Fruit fly (Drosophila melanogaster): ENCODE results near the gene Ipk2.

Ipk2 gene

dm6 chr2L:523165-523835, 50.8 kb downstream of the Ipk2 start (continued):
- TF ChIP-seq wek (GFP tag; optimal IDR thresholded peaks at IDR 0.05) (peak; percentile 29), E2f1 (GFP tag; IDR thresholded peaks at IDR 0.05) (0 out of 2 replicates have a peak, but pooled peaks have one; percentile 18), fd102C (GFP tag; optimal IDR thresholded peaks at IDR 0.05) (peak; percentile 51), CG43689 (GFP tag; IDR thresholded peaks at IDR 0.05) (no peak), CG9797 (GFP tag; optimal IDR thresholded peaks at IDR 0.05) (no peak), nerfin-1 (tag; optimal IDR thresholded peaks at IDR 0.05) (peak; percentile 77), CG13775 (GFP tag; optimal IDR thresholded peaks at IDR 0.05) (peak; percentile 33), row (GFP tag; IDR thresholded peaks at IDR 0.05) (peak; percentile 12; the same call in 1 of the 3 replicates), Oaz (GFP tag; IDR thresholded peaks at IDR 0.05) (no peak), sna (GFP tag; IDR thresholded peaks at IDR 0.05; ENCODE audit: partially characterized antibody) (peak; percentile 57; the same call in 1 of the 2 replicates), Deaf1 (tag; optimal IDR thresholded peaks at IDR 0.05) (peak; percentile 99), Myb (GFP tag; optimal IDR thresholded peaks at IDR 0.05) (no peak), CG12659 (GFP tag; optimal IDR thresholded peaks at IDR 0.05) (peak; percentile 15), CG6791 (GFP tag; IDR thresholded peaks at IDR 0.05; ENCODE audit: partially characterized antibody) (0 out of 3 replicates have a peak, but pooled peaks have one; percentile 64), Nf-YA (GFP tag; IDR thresholded peaks at IDR 0.05) (peak; percentile 60; the same call in 1 of the 2 replicates), ase (GFP tag; IDR thresholded peaks at IDR 0.05) (no peak), pzg (GFP tag; optimal IDR thresholded peaks at IDR 0.05) (no peak), Sox100B (GFP tag; optimal IDR thresholded peaks at IDR 0.05) (no peak), CG2129 (GFP tag; IDR thresholded peaks at IDR 0.05; ENCODE audit: partially characterized antibody) (peak; percentile 33; the same call in 1 of the 2 replicates), NfI (GFP tag; optimal IDR thresholded peaks at IDR 0.05) (peak; percentile 22), CG7987 (GFP tag; optimal IDR thresholded peaks at IDR 0.05) (peak; percentile 46), crp (GFP tag; optimal IDR thresholded peaks at IDR 0.05) (peak; percentile 16 to 81), lilli (GFP tag; optimal IDR thresholded peaks at IDR 0.05) (peak; percentile 24), slp2 (GFP tag; optimal IDR thresholded peaks at IDR 0.05) (peak; percentile 5), CG12219 (GFP tag; optimal IDR thresholded peaks at IDR 0.05) (peak; percentile 26), otp (GFP tag; IDR thresholded peaks at IDR 0.05) (0 out of 3 replicates have a peak, but pooled peaks have one; percentile 33), hbn (GFP tag; IDR thresholded peaks at IDR 0.05; ENCODE audit: partially characterized antibody) (peak; percentile 52; the same call in 1 of the 2 replicates), vvl (GFP tag; IDR thresholded peaks at IDR 0.05) (peak; percentile 59), CG6254 (GFP tag; optimal IDR thresholded peaks at IDR 0.05) (peak; percentile 25), fd64A (GFP tag; optimal IDR thresholded peaks at IDR 0.05) (peak; percentile 51), Hmr (GFP tag; optimal IDR thresholded peaks at IDR 0.05) (peak; percentile 56), sima (GFP tag; optimal IDR thresholded peaks at IDR 0.05) (no peak), crol (GFP tag; IDR thresholded peaks at IDR 0.05) (peak; percentile 56), CG18011 (GFP tag; optimal IDR thresholded peaks at IDR 0.05) (peak; percentile 13), sens-2 (GFP tag; IDR thresholded peaks at IDR 0.05) (no peak), sd (tag; optimal IDR thresholded peaks at IDR 0.05) (peak; percentile 83), CG2678 (tag; optimal IDR thresholded peaks at IDR 0.05) (peak; percentile 28), CG12744 (GFP tag; optimal IDR thresholded peaks at IDR 0.05) (peak; percentile 8), Doc2 (GFP tag; IDR thresholded peaks at IDR 0.05) (no peak), zfh1 (GFP tag; IDR thresholded peaks at IDR 0.05) (peak; percentile 59; the same call in 2 of the 3 replicates), Dad (GFP tag; optimal IDR thresholded peaks at IDR 0.05) (peak; percentile 25), bcd (GFP tag; optimal IDR thresholded peaks at IDR 0.05) (peak; percentile 77), gfzf (GFP tag; optimal IDR thresholded peaks at IDR 0.05) (no peak), H2.0 (GFP tag; IDR thresholded peaks at IDR 0.05) (0 out of 2 replicates have a peak, but pooled peaks have one; percentile 8), CG8924 (tag; optimal IDR thresholded peaks at IDR 0.05) (peak; percentile 42), bab2 (GFP tag; optimal IDR thresholded peaks at IDR 0.05) (peak; percentile 0), gsb-n (tag; optimal IDR thresholded peaks at IDR 0.05) (peak; percentile 20), CG4360 (GFP tag; IDR thresholded peaks at IDR 0.05) (peak; percentile 33)

All from whole organism, embryonic.